Worm (Caenorhabditis elegans) whole organism, L2 larva: ENCODE data around the gene kin-19.

Experiments
- ZK546.5 ChIP-seq: sonication (generic microtip); optimal IDR thresholded peaks from 2 replicates; lab custom pipeline; 2017; ENCODE audit warnings: missing biosample characterization, missing genetic modification characterization
- alr-1 ChIP-seq: fragments of 150-350 bp; optimal IDR thresholded peaks from 2 replicates; lab custom pipeline; 2014; ENCODE audit warnings: missing biosample characterization, missing genetic modification characterization
- aly-2 ChIP-seq: fragments of 150-350 bp; optimal IDR thresholded peaks from 2 replicates; lab custom pipeline; 2014; ENCODE audit warnings: missing biosample characterization, missing genetic modification characterization
- ama-1 ChIP-seq: fragments of 150-350 bp; optimal IDR thresholded peaks from 2 replicates; lab custom pipeline; 2018; ENCODE audit warnings: inconsistent platforms
- crh-2 ChIP-seq: sonication (generic microtip); optimal IDR thresholded peaks from 2 replicates; lab custom pipeline; 2017; ENCODE audit warnings: missing biosample characterization, missing genetic modification characterization
- nhr-11 ChIP-seq: fragments of 150-350 bp; optimal IDR thresholded peaks from 2 replicates; lab custom pipeline; 2014; ENCODE audit warnings: missing biosample characterization, missing genetic modification characterization
- nhr-21 ChIP-seq: fragments of 150-350 bp; optimal IDR thresholded peaks from 2 replicates; lab custom pipeline; 2014; ENCODE audit warnings: missing biosample characterization, missing genetic modification characterization
- nhr-237 ChIP-seq: fragments of 150-350 bp; optimal IDR thresholded peaks from 2 replicates; lab custom pipeline; 2014; ENCODE audit warnings: missing biosample characterization, missing genetic modification characterization
- nhr-77 ChIP-seq: fragments of 150-350 bp; optimal IDR thresholded peaks from 2 replicates; lab custom pipeline; 2014; ENCODE audit warnings: missing biosample characterization, missing genetic modification characterization
- sem-4 ChIP-seq: fragments of 150-350 bp; optimal IDR thresholded peaks from 2 replicates; lab custom pipeline; 2014; ENCODE audit warnings: missing biosample characterization, missing genetic modification reagents, missing genetic modification characterization
- unc-39 ChIP-seq: fragments of 150-350 bp; optimal IDR thresholded peaks from 2 replicates; lab custom pipeline; 2014; ENCODE audit warnings: missing biosample characterization, missing genetic modification characterization
- ztf-11 ChIP-seq: sonication (generic microtip); optimal IDR thresholded peaks from 2 replicates; lab custom pipeline; 2017; ENCODE audit warnings: missing biosample characterization, missing genetic modification characterization
- ztf-4 ChIP-seq: fragments of 150-350 bp; optimal IDR thresholded peaks from 2 replicates; lab custom pipeline; 2014; ENCODE audit warnings: missing biosample characterization, missing genetic modification characterization

DNA sequence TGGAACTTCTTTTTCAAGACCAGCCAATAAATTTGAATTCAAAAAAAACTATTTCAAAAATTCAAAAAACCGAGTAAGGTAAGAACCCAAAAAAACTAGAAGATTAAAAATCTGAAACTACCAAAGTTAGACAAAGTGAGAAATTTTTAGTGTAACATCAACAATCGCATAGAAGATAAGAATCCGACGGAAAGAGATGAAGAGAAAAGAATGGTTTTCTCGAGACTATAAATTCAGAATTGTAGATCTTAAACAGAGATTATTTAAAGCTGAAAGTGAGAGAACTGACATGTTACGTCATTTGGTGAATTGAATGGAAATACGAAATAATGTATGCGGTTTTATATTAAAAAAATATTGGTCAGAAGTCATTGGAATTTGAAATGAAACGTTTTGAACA is 15.6 kb upstream of the kin-19 start:
- TF ChIP-seq ztf-11 (tag; lab: Kevin White, UChicago), result no peak
- no peak for TF ChIP-seq nhr-21
- TF ChIP-seq unc-39, result no peak
- TF ChIP-seq nhr-237 (tag; lab: Kevin White, UChicago), result no peak
- no peak for TF ChIP-seq sem-4
- no peak for TF ChIP-seq ama-1 (lab: Kevin White, UChicago)
- no peak for TF ChIP-seq crh-2 (tag; lab: Kevin White, UChicago)
- TF ChIP-seq aly-2 (tag; lab: Kevin White, UChicago), result no peak
- no peak for TF ChIP-seq nhr-11 (tag; lab: Kevin White, UChicago)
- TF ChIP-seq alr-1, result no peak
- TF ChIP-seq ZK546.5 (tag; lab: Kevin White, UChicago), result no peak
- TF ChIP-seq ztf-4, result no peak
- no peak for TF ChIP-seq nhr-77 (tag; lab: Kevin White, UChicago)
